Fruit fly (Drosophila melanogaster): ENCODE measurements around the gene CG15387.

CG15387 gene

dm6 chr2L:2192123-2192601 lies 33.9 kb downstream of the CG15387 start, which contains the start of gene CG10874 (continued):
- TF ChIP-seq pan (optimal IDR thresholded peaks at IDR 0.05), result no peak
- TF ChIP-seq pan (GFP tag; optimal IDR thresholded peaks at IDR 0.05 in 1 of 2, IDR thresholded peaks at IDR 0.05 in 1 of 2), result no peak
- TF ChIP-seq CG6254 (GFP tag; optimal IDR thresholded peaks at IDR 0.05), result no peak
- TF ChIP-seq Nf-YC (tag; optimal IDR thresholded peaks at IDR 0.05), result peak; percentile 40
- TF ChIP-seq CG30431 (GFP tag; optimal IDR thresholded peaks at IDR 0.05), result no peak
- no peak for TF ChIP-seq zen2 (GFP tag; IDR thresholded peaks at IDR 0.05; ENCODE audit: partially characterized antibody)
- no peak for TF ChIP-seq sens-2 (GFP tag; IDR thresholded peaks at IDR 0.05)
- TF ChIP-seq CG12236 (GFP tag; optimal IDR thresholded peaks at IDR 0.05), result no peak
- TF ChIP-seq CG3847 (GFP tag; IDR thresholded peaks at IDR 0.05), result no peak
- TF ChIP-seq CG4854 (GFP tag; optimal IDR thresholded peaks at IDR 0.05), result no peak
- TF ChIP-seq CG17186 (GFP tag; optimal IDR thresholded peaks at IDR 0.05), result peak; percentile 17
- TF ChIP-seq zen (tag; optimal IDR thresholded peaks at IDR 0.05), result peak; percentile 40
- TF ChIP-seq wdn (GFP tag; IDR thresholded peaks at IDR 0.05), result no peak
- no peak for TF ChIP-seq z (GFP tag; IDR thresholded peaks at IDR 0.05)
- peak; percentile 67 for TF ChIP-seq BEAF-32 (GFP tag; optimal IDR thresholded peaks at IDR 0.05)
- no peak for TF ChIP-seq Atf-2 (GFP tag; optimal IDR thresholded peaks at IDR 0.05)
- TF ChIP-seq CG17912 (GFP tag; optimal IDR thresholded peaks at IDR 0.05), result no peak
- no peak for TF ChIP-seq CG4360 (GFP tag; IDR thresholded peaks at IDR 0.05)
- no peak for TF ChIP-seq BtbVII (GFP tag; optimal IDR thresholded peaks at IDR 0.05)
- peak; percentile 10 for TF ChIP-seq CG12769 (tag; optimal IDR thresholded peaks at IDR 0.05)
- TF ChIP-seq gce (GFP tag; IDR thresholded peaks at IDR 0.05), result no peak
- no peak for TF ChIP-seq sc (optimal IDR thresholded peaks at IDR 0.05)
- TF ChIP-seq sc (GFP tag; optimal IDR thresholded peaks at IDR 0.05), result no peak
- TF ChIP-seq exex (tag; optimal IDR thresholded peaks at IDR 0.05), result no peak
- TF ChIP-seq CG7987 (GFP tag; optimal IDR thresholded peaks at IDR 0.05), result no peak
- no peak for TF ChIP-seq CG8388 (GFP tag; optimal IDR thresholded peaks at IDR 0.05)
- peak; percentile 65 for TF ChIP-seq CG33213 (GFP tag; optimal IDR thresholded peaks at IDR 0.05)
- TF ChIP-seq Eip74EF (GFP tag; optimal IDR thresholded peaks at IDR 0.05), result no peak
- TF ChIP-seq org-1 (GFP tag; optimal IDR thresholded peaks at IDR 0.05), result no peak
- no peak for TF ChIP-seq CG43689 (GFP tag; IDR thresholded peaks at IDR 0.05)
- TF ChIP-seq Myb (GFP tag; optimal IDR thresholded peaks at IDR 0.05), result peak; percentile 88
- TF ChIP-seq CG10209 (GFP tag; optimal IDR thresholded peaks at IDR 0.05), result no peak
- no peak for TF ChIP-seq CG14965 (GFP tag; optimal IDR thresholded peaks at IDR 0.05; ENCODE audit: borderline replicate concordance)
- peak; percentile 6 for TF ChIP-seq Nf-YB (GFP tag; optimal IDR thresholded peaks at IDR 0.05)
- no peak for TF ChIP-seq CG8281 (tag; optimal IDR thresholded peaks at IDR 0.05)
- no peak for TF ChIP-seq Chrac-16 (GFP tag; optimal IDR thresholded peaks at IDR 0.05)
- no peak for TF ChIP-seq CG6175 (GFP tag; IDR thresholded peaks at IDR 0.05)
- TF ChIP-seq Sox102F (GFP tag; optimal IDR thresholded peaks at IDR 0.05), result no peak
- no peak for TF ChIP-seq lilli (GFP tag; optimal IDR thresholded peaks at IDR 0.05)
- TF ChIP-seq oc (tag; optimal IDR thresholded peaks at IDR 0.05), result no peak
- TF ChIP-seq sna (GFP tag; IDR thresholded peaks at IDR 0.05; ENCODE audit: partially characterized antibody), result no peak
- no peak for TF ChIP-seq corto (GFP tag; optimal IDR thresholded peaks at IDR 0.05)
- no peak for TF ChIP-seq CG10366 (GFP tag; IDR thresholded peaks at IDR 0.05)
- TF ChIP-seq Hey (tag; optimal IDR thresholded peaks at IDR 0.05), result no peak
- TF ChIP-seq Abd-B (GFP tag; optimal IDR thresholded peaks at IDR 0.05), result peak; percentile 58
- no peak for TF ChIP-seq Ada2b (GFP tag; IDR thresholded peaks at IDR 0.05)
- no peak for TF ChIP-seq CG15073 (GFP tag; optimal IDR thresholded peaks at IDR 0.05)
- no peak for TF ChIP-seq Hmx (GFP tag; optimal IDR thresholded peaks at IDR 0.05)
- TF ChIP-seq gro (GFP tag; optimal IDR thresholded peaks at IDR 0.05), result peak; percentile 29
- TF ChIP-seq nerfin-2 (GFP tag; IDR thresholded peaks at IDR 0.05; ENCODE audit: partially characterized antibody), result no peak
- no peak for TF ChIP-seq CG6689 (GFP tag; IDR thresholded peaks at IDR 0.05)

All from whole organism, embryonic.